Worm (Caenorhabditis elegans) whole organism, L3 larva: ENCODE data around the gene sru-7.

Source experiments
- egl-27 ChIP-seq: sonication (generic microtip); optimal IDR thresholded peaks from 4 replicates; lab custom pipeline; 2017; ENCODE audit warnings: missing biosample characterization, missing genetic modification reagents, missing genetic modification characterization
- mdl-1 ChIP-seq: fragments of 150-350 bp; optimal IDR thresholded peaks from 2 replicates; lab custom pipeline; 2014; ENCODE audit warnings: missing biosample characterization, missing genetic modification characterization
- nhr-11 ChIP-seq: fragments of 150-350 bp; optimal IDR thresholded peaks from 2 replicates; lab custom pipeline; 2014; ENCODE audit warnings: missing biosample characterization, missing genetic modification characterization
- nhr-76 ChIP-seq: fragments of 150-350 bp; sonication (generic microtip); optimal IDR thresholded peaks from 5 replicates; lab custom pipeline; 2014; ENCODE audit warnings: missing biosample characterization, missing genetic modification characterization
- pha-4 ChIP-seq: fragments of 150-350 bp; optimal IDR thresholded peaks from 2 replicates; lab custom pipeline; 2014; ENCODE audit warnings: missing biosample characterization, missing genetic modification reagents, missing genetic modification characterization
- pqm-1 ChIP-seq: fragments of 150-350 bp; optimal IDR thresholded peaks from 2 replicates; lab custom pipeline; 2017; ENCODE audit warnings: missing biosample characterization, missing genetic modification characterization, inconsistent platforms
- snpc-4 ChIP-seq: fragments of 150-350 bp; optimal IDR thresholded peaks from 2 replicates; lab custom pipeline; 2014; ENCODE audit warnings: missing biosample characterization, missing genetic modification characterization
- unc-62 ChIP-seq: fragments of 150-350 bp; sonication (generic microtip); optimal IDR thresholded peaks from 4 replicates; lab custom pipeline; 2014; ENCODE audit warnings: missing biosample characterization, missing genetic modification reagents, missing genetic modification characterization
- ztf-11 ChIP-seq: fragments of 150-350 bp; optimal IDR thresholded peaks from 2 replicates; lab custom pipeline; 2014; ENCODE audit warnings: missing biosample characterization, missing genetic modification characterization

DNA sequence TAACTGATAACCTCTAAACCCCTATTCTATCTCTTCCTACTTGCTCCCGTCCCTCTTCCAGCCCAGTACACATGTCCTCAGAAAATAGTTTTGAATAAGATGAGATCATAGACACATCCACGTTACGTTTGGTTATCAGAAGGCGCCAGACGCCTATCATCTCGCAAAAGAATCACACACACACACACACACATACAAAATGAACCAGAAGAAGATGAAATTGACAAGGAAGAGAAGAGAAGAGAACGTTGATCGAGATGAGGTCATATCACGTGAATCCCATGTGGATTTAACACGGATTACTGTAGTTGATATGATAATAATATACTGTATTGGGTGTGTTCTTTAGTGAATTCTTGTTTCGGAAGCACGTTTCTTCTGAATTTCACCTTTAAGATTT, 33.7 kb downstream of the sru-7 start:
- TF ChIP-seq nhr-11 (tag; lab: Kevin White, UChicago): peak; percentile 81
- no peak for TF ChIP-seq pha-4
- TF ChIP-seq unc-62: peak; percentile 36
- no peak for TF ChIP-seq mdl-1
- TF ChIP-seq pqm-1 (tag; lab: Kevin White, UChicago): peak; percentile 0
- no peak for TF ChIP-seq nhr-76
- TF ChIP-seq egl-27 (tag; lab: Kevin White, UChicago): peak; percentile 3
- no peak for TF ChIP-seq snpc-4
- TF ChIP-seq ztf-11 (tag; lab: Kevin White, UChicago): no peak
